Worm (Caenorhabditis elegans) whole organism, L4 larva: ENCODE results near the gene pals-33.

Experiments
- F10B5.3 ChIP-seq: sonication (generic microtip); optimal IDR thresholded peaks from 2 replicates; lab custom pipeline; 2016; ENCODE audit warnings: mild to moderate bottlenecking, missing genetic modification characterization, missing compliant biosample characterization
- F26F4.8 ChIP-seq: fragments of 200-800 bp; sonication (Bioruptor generic); conservative IDR thresholded peaks from 2 replicates; pipeline ENCODE4 v1.3.6; 2022; ENCODE audit warnings: missing genetic modification characterization, missing compliant biosample characterization
- F37D6.2 ChIP-seq: sonication (generic microtip); optimal IDR thresholded peaks from 2 replicates; lab custom pipeline; 2016; ENCODE audit warnings: mild to moderate bottlenecking, missing genetic modification characterization, missing compliant biosample characterization
- F49E8.2 ChIP-seq: sonication (generic microtip); optimal IDR thresholded peaks from 2 replicates; lab custom pipeline; 2016; ENCODE audit warnings: missing compliant biosample characterization, mild to moderate bottlenecking, missing genetic modification characterization, borderline replicate concordance
- T20F7.1 ChIP-seq: fragments of 200-800 bp; sonication (Bioruptor generic); optimal IDR thresholded peaks from 2 replicates; lab custom pipeline; 2018; ENCODE audit warnings: mild to moderate bottlenecking, missing genetic modification characterization, missing compliant biosample characterization
- T26A8.4 ChIP-seq: fragments of 200-800 bp; sonication (Bioruptor generic); IDR thresholded peaks from 2 replicates; pipeline ENCODE4 v1.3.6; 2022; ENCODE audit warnings: missing genetic modification characterization, missing compliant biosample characterization
- Y105C5A.15 ChIP-seq: fragments of 200-800 bp; sonication (Bioruptor generic); IDR thresholded peaks from 2 replicates; pipeline ENCODE4 v1.3.6; 2022; ENCODE audit warnings: missing genetic modification characterization, missing compliant biosample characterization
- Y48G9A.11 ChIP-seq: fragments of 200-800 bp; sonication (Bioruptor generic); IDR thresholded peaks from 2 replicates; pipeline ENCODE4 v1.3.6; 2022; ENCODE audit warnings: missing genetic modification reagents, missing genetic modification characterization, missing compliant biosample characterization
- Y5F2A.4 ChIP-seq: fragments of 200-800 bp; sonication (Bioruptor generic); optimal IDR thresholded peaks from 2 replicates; lab custom pipeline; 2018; ENCODE audit warnings: mild to moderate bottlenecking, missing genetic modification characterization, missing compliant biosample characterization
- ZK337.2 ChIP-seq: fragments of 200-800 bp; sonication (Bioruptor generic); IDR thresholded peaks from 2 replicates; pipeline ENCODE4 v1.3.6; 2022; ENCODE audit warnings: missing genetic modification reagents, missing genetic modification characterization, missing compliant biosample characterization
- ZK546.5 ChIP-seq, 2 experiments: sonication (generic microtip); optimal IDR thresholded peaks; 2 replicates each; lab custom pipeline; 2017; ENCODE audit warnings: missing biosample characterization in 2 of 2, missing genetic modification characterization in 2 of 2
- aha-1 ChIP-seq: fragments of 150-350 bp; peaks from one replicate; lab custom pipeline; 2014; ENCODE audit warnings: missing biosample characterization, missing genetic modification characterization
- ceh-28 ChIP-seq: fragments of 150-350 bp; optimal IDR thresholded peaks from 2 replicates; lab custom pipeline; 2014; ENCODE audit warnings: missing biosample characterization, missing genetic modification reagents, missing genetic modification characterization
- ceh-32 ChIP-seq: sonication (generic microtip); optimal IDR thresholded peaks from 2 replicates; lab custom pipeline; 2016; ENCODE audit warnings: mild to moderate bottlenecking, missing genetic modification characterization, missing compliant biosample characterization; ENCODE audit not compliant: poor library complexity
- daf-16 ChIP-seq, 3 experiments: sonication (generic microtip); optimal IDR thresholded peaks; 2 replicates each; lab custom pipeline; 2016 to 2017; ENCODE audit warnings: missing genetic modification characterization in 3 of 3, missing genetic modification reagents in 3 of 3, mild to moderate bottlenecking in 2 of 3, missing compliant biosample characterization in 2 of 3, missing biosample characterization in 1 of 3, moderate library complexity in 1 of 3
- dmd-6 ChIP-seq: fragments of 200-800 bp; sonication (Bioruptor generic); IDR thresholded peaks from 2 replicates; pipeline ENCODE4 v1.3.6; 2022; ENCODE audit warnings: missing genetic modification reagents, missing genetic modification characterization, missing compliant biosample characterization
- dmd-9 ChIP-seq: fragments of 200-800 bp; sonication (Bioruptor generic); IDR thresholded peaks from 2 replicates; pipeline ENCODE4 v1.3.6; 2022; ENCODE audit warnings: missing genetic modification reagents, missing genetic modification characterization, missing compliant biosample characterization
- dve-1 ChIP-seq: sonication (generic microtip); optimal IDR thresholded peaks from 2 replicates; lab custom pipeline; 2017; ENCODE audit warnings: antibody characterized with exemption, mild to moderate bottlenecking, missing genetic modification characterization, missing compliant biosample characterization; ENCODE audit not compliant: insufficient read depth
- egl-43 ChIP-seq: fragments of 200-800 bp; sonication (Bioruptor generic); IDR thresholded peaks from 2 replicates; pipeline ENCODE4 v1.3.6; 2022; ENCODE audit warnings: missing genetic modification reagents, missing genetic modification characterization, missing compliant biosample characterization
- fos-1 ChIP-seq: fragments of 150-350 bp; optimal IDR thresholded peaks from 2 replicates; lab custom pipeline; 2014; ENCODE audit warnings: missing biosample characterization, missing genetic modification characterization
- gei-8 ChIP-seq: fragments of 200-800 bp; sonication (Bioruptor generic); optimal IDR thresholded peaks from 2 replicates; lab custom pipeline; 2018; ENCODE audit warnings: mild to moderate bottlenecking, missing genetic modification characterization, missing compliant biosample characterization
- hif-1 ChIP-seq, 2 experiments: sonication (generic microtip); optimal IDR thresholded peaks; 2 replicates each; lab custom pipeline; 2016 to 2017; ENCODE audit warnings: missing compliant biosample characterization in 2 of 2, missing genetic modification characterization in 2 of 2, missing genetic modification reagents in 2 of 2, missing genotype in 2 of 2, mild to moderate bottlenecking in 1 of 2
- hlh-30 ChIP-seq: sonication (generic microtip); optimal IDR thresholded peaks from 2 replicates; lab custom pipeline; 2017; ENCODE audit warnings: antibody characterized with exemption, mild to moderate bottlenecking, missing genetic modification characterization, missing compliant biosample characterization; ENCODE audit not compliant: insufficient read depth
- hmg-1.1 ChIP-seq: fragments of 200-800 bp; sonication (Bioruptor generic); IDR thresholded peaks from 2 replicates; pipeline ENCODE4 v1.3.6; 2022; ENCODE audit warnings: missing genetic modification reagents, missing genetic modification characterization, missing compliant biosample characterization
- lin-1 ChIP-seq: fragments of 200-800 bp; sonication (Bioruptor generic); IDR thresholded peaks from 2 replicates; pipeline ENCODE4 v1.3.6; 2022; ENCODE audit warnings: missing genetic modification reagents, missing genetic modification characterization, missing compliant biosample characterization
- lin-13 ChIP-seq: fragments of 150-350 bp; optimal IDR thresholded peaks from 2 replicates; lab custom pipeline; 2014; ENCODE audit warnings: missing biosample characterization, missing genetic modification reagents, missing genetic modification characterization
- lir-3 ChIP-seq: sonication (generic microtip); optimal IDR thresholded peaks from 2 replicates; lab custom pipeline; 2016; ENCODE audit warnings: mild to moderate bottlenecking, missing genetic modification characterization, missing compliant biosample characterization
- lsy-2 ChIP-seq, 2 experiments: fragments of 150-350 bp in 1 of 2; sonication (generic microtip) in 1 of 2; optimal IDR thresholded peaks; 2 replicates each; lab custom pipeline; 2014 to 2017; ENCODE audit warnings: missing biosample characterization in 2 of 2, missing genetic modification characterization in 2 of 2
- madf-9 ChIP-seq: fragments of 200-800 bp; sonication (Bioruptor generic); conservative IDR thresholded peaks from 2 replicates; pipeline ENCODE4 v1.3.6; 2022; ENCODE audit warnings: missing genetic modification reagents, missing genetic modification characterization, missing compliant biosample characterization
- mdl-1 ChIP-seq, 2 experiments: fragments of 150-350 bp in 1 of 2; sonication (generic microtip) in 1 of 2; optimal IDR thresholded peaks; 2 replicates each; lab custom pipeline; 2014 to 2017; ENCODE audit warnings: missing biosample characterization in 2 of 2, missing genetic modification characterization in 2 of 2
- mep-1 ChIP-seq: fragments of 150-350 bp; sonication (generic microtip); optimal IDR thresholded peaks from 3 replicates; lab custom pipeline; 2014; ENCODE audit warnings: missing biosample characterization, missing genetic modification characterization
- mes-2 ChIP-seq: sonication (generic microtip); optimal IDR thresholded peaks from 2 replicates; lab custom pipeline; 2016; ENCODE audit warnings: missing genotype, mild to moderate bottlenecking, missing genetic modification characterization, missing compliant biosample characterization; ENCODE audit not compliant: poor library complexity, severe bottlenecking
- mxl-3 ChIP-seq: fragments of 200-800 bp; sonication (Bioruptor generic); optimal IDR thresholded peaks from 2 replicates; lab custom pipeline; 2018; ENCODE audit warnings: mild to moderate bottlenecking, missing genetic modification characterization, missing compliant biosample characterization
- nhr-10 ChIP-seq: fragments of 150-350 bp; optimal IDR thresholded peaks from 2 replicates; lab custom pipeline; 2014; ENCODE audit warnings: missing biosample characterization, missing genetic modification characterization
- nhr-102 ChIP-seq: sonication (generic microtip); optimal IDR thresholded peaks from 2 replicates; lab custom pipeline; 2016; ENCODE audit warnings: mild to moderate bottlenecking, missing genetic modification characterization, moderate library complexity, missing compliant biosample characterization
- nhr-28 ChIP-seq: fragments of 150-350 bp; optimal IDR thresholded peaks from 2 replicates; lab custom pipeline; 2014; ENCODE audit warnings: missing biosample characterization, missing genetic modification characterization
- nhr-41 ChIP-seq: fragments of 200-800 bp; sonication (Bioruptor generic); IDR thresholded peaks from 2 replicates; pipeline ENCODE4 v1.3.6; 2022; ENCODE audit warnings: missing genetic modification reagents, missing genetic modification characterization, missing compliant biosample characterization
- nhr-48 ChIP-seq: sonication (generic microtip); optimal IDR thresholded peaks from 2 replicates; lab custom pipeline; 2016; ENCODE audit warnings: mild to moderate bottlenecking, missing genetic modification characterization, missing compliant biosample characterization
- pha-4 ChIP-seq, 2 experiments: fragments of 150-350 bp in 1 of 2; fragments of 200-800 bp in 1 of 2; sonication (Bioruptor generic) in 1 of 2; IDR thresholded peaks in 1 of 2; optimal IDR thresholded peaks in 1 of 2; 2 replicates each; pipeline versions ENCODE4 v1.3.6 to Lab custom; 2014 to 2022; ENCODE audit warnings: missing genetic modification characterization in 2 of 2, missing genetic modification reagents in 2 of 2, missing biosample characterization in 1 of 2, missing compliant biosample characterization in 1 of 2
- sdz-12 ChIP-seq: fragments of 200-800 bp; sonication (Bioruptor generic); optimal IDR thresholded peaks from 2 replicates; lab custom pipeline; 2018; ENCODE audit warnings: mild to moderate bottlenecking, missing genetic modification characterization, missing compliant biosample characterization
- spr-1 ChIP-seq: sonication (generic microtip); optimal IDR thresholded peaks from 2 replicates; lab custom pipeline; 2016; ENCODE audit warnings: mild to moderate bottlenecking, missing genetic modification characterization, missing compliant biosample characterization
- tra-1 ChIP-seq: fragments of 200-800 bp; sonication (Bioruptor generic); IDR thresholded peaks from 2 replicates; pipeline ENCODE4 v1.3.6; 2022; ENCODE audit warnings: missing genetic modification reagents, missing genetic modification characterization, missing compliant biosample characterization
- unc-130 ChIP-seq: sonication (generic microtip); optimal IDR thresholded peaks from 2 replicates; lab custom pipeline; 2016; ENCODE audit warnings: missing genetic modification reagents, missing genetic modification characterization, missing compliant biosample characterization
- unc-62 ChIP-seq, 3 experiments: fragments of 150-350 bp in 1 of 3; sonication (generic microtip); optimal IDR thresholded peaks in 2 of 3; peaks in 1 of 3; 1 replicate in 1 of 3; 2 replicates in 2 of 3; lab custom pipeline; 2014 to 2017; ENCODE audit warnings: missing biosample characterization in 3 of 3, missing genetic modification characterization in 3 of 3, missing genetic modification reagents in 3 of 3, missing genotype in 1 of 3
- zip-11 ChIP-seq: fragments of 200-800 bp; sonication (Bioruptor generic); IDR thresholded peaks from 2 replicates; pipeline ENCODE4 v1.3.6; 2022; ENCODE audit warnings: missing genetic modification characterization, missing compliant biosample characterization
- zip-2 ChIP-seq: fragments of 150-350 bp; optimal IDR thresholded peaks from 2 replicates; lab custom pipeline; 2014; ENCODE audit warnings: missing biosample characterization, missing genetic modification characterization
- ztf-7 ChIP-seq: fragments of 150-350 bp; optimal IDR thresholded peaks from 2 replicates; lab custom pipeline; 2014; ENCODE audit warnings: missing biosample characterization, missing genetic modification characterization

Gene pals-33

DNA sequence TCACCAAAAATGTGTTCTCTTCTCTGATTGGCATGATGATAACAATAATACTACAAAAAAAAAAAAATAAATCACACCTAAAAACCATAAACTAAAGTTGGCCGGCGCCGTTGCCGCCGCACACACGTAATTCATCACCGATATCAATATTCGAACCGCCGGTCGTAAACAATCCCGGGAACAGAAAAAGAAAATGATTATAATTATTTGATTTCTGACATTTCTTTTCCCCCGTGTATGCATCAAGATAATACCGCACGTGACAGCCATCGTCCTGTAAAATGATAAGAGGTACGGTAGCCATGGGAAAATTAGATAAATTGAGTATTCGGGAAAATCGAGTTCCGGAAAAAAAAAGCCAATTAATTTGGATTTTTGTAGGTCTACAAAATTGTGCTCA, 23.9 kb downstream of the pals-33 start (continued):
- no peak for TF ChIP-seq pha-4 (GFP tag; IDR thresholded peaks at IDR 0.05; lab: Robert Waterston, UW)
- no peak for TF ChIP-seq pha-4 (tag; optimal IDR thresholded peaks at IDR 0.05; lab: Kevin White, UChicago)
- peak; percentile 52 for TF ChIP-seq hlh-30
- no peak for TF ChIP-seq ZK546.5 (tag; optimal IDR thresholded peaks at IDR 0.05; lab: Kevin White, UChicago)
- no peak for TF ChIP-seq ZK337.2 (GFP tag; lab: Robert Waterston, UW)
- TF ChIP-seq mxl-3 (GFP tag; lab: Kevin White, UChicago) = peak; percentile 46
- no peak for TF ChIP-seq zip-11 (GFP tag; lab: Robert Waterston, UW)
- peak; percentile 85 for TF ChIP-seq dmd-6 (GFP tag; lab: Robert Waterston, UW)
- TF ChIP-seq F49E8.2 (tag; lab: Kevin White, UChicago) = no peak
- TF ChIP-seq aha-1 (tag; lab: Kevin White, UChicago) = peak; percentile 0
- TF ChIP-seq unc-62 (GFP tag; optimal IDR thresholded peaks at IDR 0.05 in 1 of 2; lab: Kevin White, UChicago) = no peak
- no peak for TF ChIP-seq unc-62 (tag; optimal IDR thresholded peaks at IDR 0.05; lab: Kevin White, UChicago)
- no peak for TF ChIP-seq unc-130
- no peak for TF ChIP-seq Y105C5A.15
- peak in 1 of 2 experiments; percentile 87 for TF ChIP-seq daf-16 (GFP tag; optimal IDR thresholded peaks at IDR 0.05; lab: Kevin White, UChicago)
- peak; percentile 95 for TF ChIP-seq daf-16 (tag; optimal IDR thresholded peaks at IDR 0.05; lab: Kevin White, UChicago)
- TF ChIP-seq Y48G9A.11 (GFP tag; lab: Robert Waterston, UW) = no peak
- no peak for TF ChIP-seq F10B5.3 (tag; lab: Kevin White, UChicago)
- TF ChIP-seq nhr-10 (tag; lab: Kevin White, UChicago) = no peak
- peak; percentile 70; the same call in 1 of the 2 replicates for TF ChIP-seq tra-1 (GFP tag; lab: Robert Waterston, UW)
- peak; percentile 69 for TF ChIP-seq nhr-48
- TF ChIP-seq mdl-1 (tag; optimal IDR thresholded peaks at IDR 0.05; lab: Kevin White, UChicago) = peak in 1 of 2 experiments; percentile 61
- TF ChIP-seq F26F4.8 (GFP tag; lab: Robert Waterston, UW) = no peak
- no peak for TF ChIP-seq T26A8.4 (GFP tag; lab: Robert Waterston, UW)
- no peak for TF ChIP-seq ceh-28 (tag; lab: Kevin White, UChicago)
- TF ChIP-seq nhr-102 (tag; lab: Kevin White, UChicago) = peak; percentile 69
- TF ChIP-seq gei-8 = no peak
- TF ChIP-seq T20F7.1 = no peak
- TF ChIP-seq madf-9 = no peak
- TF ChIP-seq lin-1 = peak; percentile 86
- TF ChIP-seq hif-1 (tag; optimal IDR thresholded peaks at IDR 0.05; lab: Kevin White, UChicago) = peak in 1 of 2 experiments; percentile 36
- TF ChIP-seq mep-1 = peak; percentile 49
- no peak for TF ChIP-seq sdz-12 (GFP tag; lab: Kevin White, UChicago)

DNA sequence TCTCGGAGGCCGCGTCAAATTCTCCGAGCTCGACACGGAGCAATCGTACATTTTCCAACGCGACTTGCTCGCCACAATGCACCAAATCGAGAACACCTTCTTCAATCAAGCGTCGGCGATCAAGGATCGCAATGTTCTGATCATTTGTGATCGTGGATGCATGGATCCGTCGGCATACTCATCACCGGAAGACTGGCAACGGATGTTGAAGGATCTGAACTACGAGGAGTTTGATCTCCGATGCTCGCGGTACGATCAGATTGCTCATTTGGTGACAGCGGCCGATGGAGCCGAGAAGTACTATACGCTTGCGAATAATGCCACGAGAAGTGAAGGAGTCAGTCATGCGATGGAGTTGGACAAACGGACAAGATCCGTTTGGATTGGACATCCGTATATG, 25.3 kb downstream of the pals-33 start:
- peak in 1 of 2 experiments; percentile 95 for TF ChIP-seq unc-62 (GFP tag; optimal IDR thresholded peaks at IDR 0.05 in 1 of 2; lab: Kevin White, UChicago)
- no peak for TF ChIP-seq unc-62 (tag; optimal IDR thresholded peaks at IDR 0.05; lab: Kevin White, UChicago)
- no peak for TF ChIP-seq ceh-32
- TF ChIP-seq aha-1 (tag; lab: Kevin White, UChicago) = peak; percentile 39

DNA sequence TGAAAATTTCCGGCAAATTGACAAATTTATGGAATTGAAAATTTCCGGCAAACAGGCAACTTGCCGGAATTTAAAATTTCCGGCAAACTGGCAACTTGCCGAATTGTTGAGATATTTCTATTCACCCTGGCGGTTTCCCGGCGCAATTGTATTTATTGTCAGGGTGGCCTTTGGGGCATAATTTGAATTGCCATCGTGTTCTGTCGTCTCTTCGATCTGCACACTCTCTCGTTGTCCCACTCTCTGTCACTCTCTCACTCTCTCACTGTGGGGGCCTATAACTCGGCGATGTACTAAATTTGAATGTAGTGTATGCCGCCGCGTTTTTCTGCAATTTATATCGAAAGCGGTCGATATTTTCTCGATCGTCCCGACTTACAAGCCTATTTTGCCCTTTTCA, 29.8 kb downstream of the pals-33 start:
- peak; percentile 9 for TF ChIP-seq dve-1 (tag; lab: Kevin White, UChicago)
- TF ChIP-seq lir-3 (tag; lab: Kevin White, UChicago) = no peak
- TF ChIP-seq egl-43 = no peak
- no peak for TF ChIP-seq fos-1 (tag; lab: Kevin White, UChicago)
- TF ChIP-seq hmg-1.1 (GFP tag; lab: Robert Waterston, UW) = peak; percentile 18; the same call in 1 of the 2 replicates
- TF ChIP-seq nhr-41 (GFP tag; lab: Robert Waterston, UW) = no peak
- TF ChIP-seq gei-8 = no peak
- TF ChIP-seq lsy-2 (tag; optimal IDR thresholded peaks at IDR 0.05; lab: Kevin White, UChicago) = no peak
- TF ChIP-seq Y5F2A.4 (GFP tag; lab: Kevin White, UChicago) = no peak
- TF ChIP-seq ztf-7 (tag; lab: Kevin White, UChicago) = no peak
- TF ChIP-seq zip-11 (GFP tag; lab: Robert Waterston, UW) = no peak
- TF ChIP-seq zip-2 (tag; lab: Kevin White, UChicago) = no peak
- TF ChIP-seq lin-13 (GFP tag; lab: Kevin White, UChicago) = no peak
- TF ChIP-seq F37D6.2 (tag; lab: Kevin White, UChicago) = no peak
- no peak for TF ChIP-seq nhr-28 (tag; lab: Kevin White, UChicago)
- no peak for TF ChIP-seq T26A8.4 (GFP tag; lab: Robert Waterston, UW)
- no peak for TF ChIP-seq dmd-9 (GFP tag; lab: Robert Waterston, UW)
- peak; percentile 39 for TF ChIP-seq mes-2
- no peak for TF ChIP-seq spr-1 (tag; lab: Kevin White, UChicago)
